Fruit fly (Drosophila melanogaster): ENCODE measurements around the gene CG34140.
A peak's percentile ranks its signal among the peaks of the same experiment; 100 is the strongest.

The CG34140 gene

DNA sequence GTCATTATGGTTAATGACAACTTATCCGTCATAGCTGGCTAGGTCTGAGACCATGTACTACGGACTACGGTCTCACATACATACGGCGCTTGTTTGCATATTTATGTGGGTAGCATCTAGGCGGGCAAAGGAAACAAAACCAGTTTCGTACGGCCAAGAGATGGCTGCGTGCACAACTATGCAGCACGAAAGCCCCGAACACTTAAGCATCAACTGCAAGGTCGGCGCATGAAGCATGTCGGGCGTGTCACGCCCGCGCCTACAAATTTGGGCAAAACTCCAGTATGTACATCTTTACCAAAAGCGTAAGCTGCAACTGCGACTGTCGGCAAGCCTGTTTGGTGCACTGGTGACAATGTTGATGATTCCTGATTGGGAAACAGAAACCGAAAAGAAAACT, 6.3 kb downstream of the CG34140 start (continued):
- no peak for TF ChIP-seq CG6272 (GFP tag; IDR thresholded peaks at IDR 0.05)
- TF ChIP-seq Scr (GFP tag; IDR thresholded peaks at IDR 0.05; ENCODE audit: partially characterized antibody), result peak; percentile 38; the same call in 1 of the 2 replicates
- peak; percentile 67 for TF ChIP-seq Sry-β (GFP tag; optimal IDR thresholded peaks at IDR 0.05)
- TF ChIP-seq tx (GFP tag; optimal IDR thresholded peaks at IDR 0.05), result no peak
- TF ChIP-seq CG7987 (GFP tag; optimal IDR thresholded peaks at IDR 0.05), result no peak
- 0 out of 2 replicates have a peak, but pooled peaks have one; percentile 3 for TF ChIP-seq Rx (GFP tag; IDR thresholded peaks at IDR 0.05)
- TF ChIP-seq CG7963 (GFP tag; IDR thresholded peaks at IDR 0.05; ENCODE audit: partially characterized antibody), result peak; percentile 29; the same call in 1 of the 3 replicates
- no peak for TF ChIP-seq amos (GFP tag; IDR thresholded peaks at IDR 0.05; ENCODE audit: partially characterized antibody)
- TF ChIP-seq insv (GFP tag; optimal IDR thresholded peaks at IDR 0.05), result no peak
- TF ChIP-seq cas (GFP tag; IDR thresholded peaks at IDR 0.05), result no peak
- no peak for TF ChIP-seq Awh (GFP tag; IDR thresholded peaks at IDR 0.05)
- no peak for TF ChIP-seq tll (GFP tag; optimal IDR thresholded peaks at IDR 0.05)
- TF ChIP-seq peb (GFP tag; IDR thresholded peaks at IDR 0.05), result no peak
- no peak for TF ChIP-seq PHDP (tag; optimal IDR thresholded peaks at IDR 0.05)
- no peak for TF ChIP-seq CG12391 (tag; optimal IDR thresholded peaks at IDR 0.05)
- TF ChIP-seq Asciz (GFP tag; optimal IDR thresholded peaks at IDR 0.05), result no peak
- no peak for TF ChIP-seq bsh (GFP tag; optimal IDR thresholded peaks at IDR 0.05)
- TF ChIP-seq knrl (GFP tag; IDR thresholded peaks at IDR 0.05; ENCODE audit: partially characterized antibody), result peak; percentile 37; the same call in 1 of the 3 replicates
- no peak for TF ChIP-seq vfl (GFP tag; optimal IDR thresholded peaks at IDR 0.05)
- TF ChIP-seq CG14965 (GFP tag; optimal IDR thresholded peaks at IDR 0.05; ENCODE audit: borderline replicate concordance), result no peak
- no peak for TF ChIP-seq Poxn (GFP tag; IDR thresholded peaks at IDR 0.05)
- no peak for TF ChIP-seq CG14710 (tag; optimal IDR thresholded peaks at IDR 0.05)
- TF ChIP-seq H2.0 (GFP tag; IDR thresholded peaks at IDR 0.05), result no peak
- TF ChIP-seq Antp (GFP tag; optimal IDR thresholded peaks at IDR 0.05), result no peak
- TF ChIP-seq pb (GFP tag; optimal IDR thresholded peaks at IDR 0.05), result no peak
- TF ChIP-seq CG6791 (GFP tag; IDR thresholded peaks at IDR 0.05; ENCODE audit: partially characterized antibody), result peak; percentile 59; the same call in 1 of the 3 replicates
- TF ChIP-seq CG17361 (GFP tag; IDR thresholded peaks at IDR 0.05), result no peak
- TF ChIP-seq Abd-B (GFP tag; optimal IDR thresholded peaks at IDR 0.05), result no peak
- TF ChIP-seq Mad (GFP tag; optimal IDR thresholded peaks at IDR 0.05), result no peak
- no peak for TF ChIP-seq CG6683 (GFP tag; optimal IDR thresholded peaks at IDR 0.05)
- no peak for TF ChIP-seq sd (tag; optimal IDR thresholded peaks at IDR 0.05)
- no peak for TF ChIP-seq CG2678 (tag; optimal IDR thresholded peaks at IDR 0.05)
- no peak for TF ChIP-seq ro (GFP tag; IDR thresholded peaks at IDR 0.05)
- no peak for TF ChIP-seq Camta (GFP tag; optimal IDR thresholded peaks at IDR 0.05)
- no peak for TF ChIP-seq pfk (GFP tag; optimal IDR thresholded peaks at IDR 0.05)
- no peak for TF ChIP-seq her (GFP tag; optimal IDR thresholded peaks at IDR 0.05)
- no peak for TF ChIP-seq CG31365 (tag; optimal IDR thresholded peaks at IDR 0.05)
- TF ChIP-seq CG2889 (GFP tag; IDR thresholded peaks at IDR 0.05), result no peak
- no peak for TF ChIP-seq D19A (tag; optimal IDR thresholded peaks at IDR 0.05)
- TF ChIP-seq ken (GFP tag; IDR thresholded peaks at IDR 0.05), result 0 out of 3 replicates have a peak, but pooled peaks have one; percentile 10
- TF ChIP-seq Dll (GFP tag; IDR thresholded peaks at IDR 0.05; ENCODE audit: partially characterized antibody), result peak; percentile 70
- no peak for TF ChIP-seq Mes4 (GFP tag; optimal IDR thresholded peaks at IDR 0.05)
- no peak for TF ChIP-seq CG6765 (GFP tag; optimal IDR thresholded peaks at IDR 0.05)
- TF ChIP-seq Aef1 (GFP tag; IDR thresholded peaks at IDR 0.05), result no peak
- no peak for TF ChIP-seq CG31388 (GFP tag; optimal IDR thresholded peaks at IDR 0.05)
- TF ChIP-seq CG6175 (GFP tag; IDR thresholded peaks at IDR 0.05), result no peak
- TF ChIP-seq HLH4C (GFP tag; IDR thresholded peaks at IDR 0.05; ENCODE audit: partially characterized antibody), result 0 out of 3 replicates have a peak, but pooled peaks have one; percentile 21
- TF ChIP-seq Max (GFP tag; optimal IDR thresholded peaks at IDR 0.05), result no peak
- TF ChIP-seq tgo (GFP tag; IDR thresholded peaks at IDR 0.05), result no peak
- no peak for TF ChIP-seq bcd (GFP tag; optimal IDR thresholded peaks at IDR 0.05)

Measured in whole organism, embryonic.